Worm (Caenorhabditis elegans) whole organism, late embryonic: ENCODE data around the gene C04B4.2.

Experiments
- F13H6.1 ChIP-seq: sonication (generic microtip); optimal IDR thresholded peaks from 2 replicates; lab custom pipeline; 2016; ENCODE audit warnings: missing genetic modification characterization, missing compliant biosample characterization
- K02D7.2 ChIP-seq: sonication (generic microtip); optimal IDR thresholded peaks from 2 replicates; lab custom pipeline; 2017; ENCODE audit warnings: mild to moderate bottlenecking, missing genetic modification characterization, missing compliant biosample characterization
- K09A11.1 ChIP-seq: sonication (generic microtip); optimal IDR thresholded peaks from 2 replicates; lab custom pipeline; 2017; ENCODE audit warnings: antibody characterized with exemption, mild to moderate bottlenecking, missing genetic modification characterization, missing compliant biosample characterization; ENCODE audit not compliant: insufficient read depth
- ama-1 ChIP-seq: fragments of 150-350 bp; optimal IDR thresholded peaks from 2 replicates; lab custom pipeline; 2014
- ceh-14 ChIP-seq: sonication (generic microtip); optimal IDR thresholded peaks from 2 replicates; lab custom pipeline; 2016; ENCODE audit warnings: missing genotype, missing genetic modification characterization, missing compliant biosample characterization
- ceh-24 ChIP-seq: sonication (generic microtip); optimal IDR thresholded peaks from 2 replicates; lab custom pipeline; 2016; ENCODE audit warnings: mild to moderate bottlenecking, missing genetic modification characterization, missing compliant biosample characterization
- ceh-30 ChIP-seq: fragments of 150-350 bp; optimal IDR thresholded peaks from 2 replicates; lab custom pipeline; 2014; ENCODE audit warnings: missing biosample characterization, missing genetic modification characterization
- ceh-34 ChIP-seq: sonication (generic microtip); optimal IDR thresholded peaks from 2 replicates; lab custom pipeline; 2016; ENCODE audit warnings: mild to moderate bottlenecking, missing genetic modification characterization, missing compliant biosample characterization
- ceh-45 ChIP-seq: fragments of 200-800 bp; sonication (Bioruptor generic); IDR thresholded peaks from 2 replicates; pipeline ENCODE4 v1.3.6; 2022; ENCODE audit warnings: missing genetic modification reagents, missing genetic modification characterization, missing compliant biosample characterization
- ceh-9 ChIP-seq: sonication (generic microtip); optimal IDR thresholded peaks from 2 replicates; lab custom pipeline; 2016; ENCODE audit warnings: mild to moderate bottlenecking, missing genetic modification characterization, inconsistent platforms, missing compliant biosample characterization
- dmd-4 ChIP-seq: sonication (generic microtip); optimal IDR thresholded peaks from 2 replicates; lab custom pipeline; 2016; ENCODE audit warnings: borderline replicate concordance, missing genetic modification characterization, missing compliant biosample characterization
- elt-4 ChIP-seq: sonication (generic microtip); optimal IDR thresholded peaks from 2 replicates; lab custom pipeline; 2016; ENCODE audit warnings: missing genetic modification characterization, missing compliant biosample characterization
- ets-4 ChIP-seq: sonication (generic microtip); optimal IDR thresholded peaks from 2 replicates; lab custom pipeline; 2016; ENCODE audit warnings: missing genetic modification characterization, missing compliant biosample characterization
- eyg-1 ChIP-seq: sonication (generic microtip); optimal IDR thresholded peaks from 2 replicates; lab custom pipeline; 2016; ENCODE audit warnings: missing genotype, missing genetic modification characterization, missing compliant biosample characterization
- fax-1 ChIP-seq: sonication (generic microtip); optimal IDR thresholded peaks from 2 replicates; lab custom pipeline; 2016; ENCODE audit warnings: missing genotype, missing genetic modification characterization, missing compliant biosample characterization
- fkh-10 ChIP-seq: fragments of 150-350 bp; optimal IDR thresholded peaks from 2 replicates; lab custom pipeline; 2014; ENCODE audit warnings: missing biosample characterization, missing genetic modification reagents, missing genetic modification characterization
- hlh-15 ChIP-seq: sonication (generic microtip); optimal IDR thresholded peaks from 2 replicates; lab custom pipeline; 2016; ENCODE audit warnings: missing genetic modification characterization, missing compliant biosample characterization
- hlh-6 ChIP-seq: sonication (generic microtip); optimal IDR thresholded peaks from 2 replicates; lab custom pipeline; 2016; ENCODE audit warnings: missing genotype, missing genetic modification characterization, missing compliant biosample characterization
- hlh-8 ChIP-seq: sonication (generic microtip); optimal IDR thresholded peaks from 2 replicates; lab custom pipeline; 2016; ENCODE audit warnings: missing genotype, missing genetic modification characterization, missing compliant biosample characterization
- lin-11 ChIP-seq: fragments of 200-800 bp; sonication (Bioruptor generic); optimal IDR thresholded peaks from 2 replicates; lab custom pipeline; 2018; ENCODE audit warnings: mild to moderate bottlenecking, missing genetic modification characterization, missing compliant biosample characterization
- mec-3 ChIP-seq: sonication (generic microtip); optimal IDR thresholded peaks from 2 replicates; lab custom pipeline; 2016; ENCODE audit warnings: borderline replicate concordance, missing genetic modification characterization, missing compliant biosample characterization
- nhr-232 ChIP-seq: sonication (generic microtip); optimal IDR thresholded peaks from 2 replicates; lab custom pipeline; 2016; ENCODE audit warnings: missing genetic modification characterization, missing compliant biosample characterization
- npax-4 ChIP-seq: sonication (generic microtip); optimal IDR thresholded peaks from 2 replicates; lab custom pipeline; 2016; ENCODE audit warnings: missing genetic modification characterization, missing compliant biosample characterization
- pag-3 ChIP-seq: sonication (generic microtip); optimal IDR thresholded peaks from 2 replicates; lab custom pipeline; 2016; ENCODE audit warnings: missing compliant biosample characterization, missing genetic modification characterization, borderline replicate concordance
- pax-1 ChIP-seq: fragments of 150-350 bp; optimal IDR thresholded peaks from 2 replicates; lab custom pipeline; 2014; ENCODE audit warnings: missing biosample characterization, missing genetic modification characterization
- pros-1 ChIP-seq: fragments of 150-350 bp; optimal IDR thresholded peaks from 2 replicates; lab custom pipeline; 2014; ENCODE audit warnings: missing biosample characterization, missing genetic modification reagents, missing genetic modification characterization
- rnt-1 ChIP-seq: sonication (generic microtip); optimal IDR thresholded peaks from 2 replicates; lab custom pipeline; 2016; ENCODE audit warnings: missing genetic modification characterization, missing compliant biosample characterization
- sdc-2 ChIP-seq: sonication (generic microtip); optimal IDR thresholded peaks from 2 replicates; lab custom pipeline; 2016; ENCODE audit warnings: missing genotype, missing genetic modification characterization, missing compliant biosample characterization
- syd-9 ChIP-seq: sonication (generic microtip); optimal IDR thresholded peaks from 2 replicates; lab custom pipeline; 2016; ENCODE audit warnings: mild to moderate bottlenecking, missing genetic modification characterization, moderate library complexity, missing compliant biosample characterization
- tbx-2 ChIP-seq: sonication (generic microtip); optimal IDR thresholded peaks from 2 replicates; lab custom pipeline; 2016; ENCODE audit warnings: missing genetic modification characterization, missing compliant biosample characterization
- ttx-3 ChIP-seq: sonication (generic microtip); optimal IDR thresholded peaks from 2 replicates; lab custom pipeline; 2016; ENCODE audit warnings: missing genetic modification reagents, missing genetic modification characterization, missing compliant biosample characterization
- unc-3 ChIP-seq, 2 experiments: fragments of 200-800 bp in 1 of 2; sonication (Bioruptor generic) in 1 of 2; sonication (generic microtip) in 1 of 2; conservative IDR thresholded peaks in 1 of 2; optimal IDR thresholded peaks in 1 of 2; 2 replicates each; pipeline versions ENCODE4 v1.3.6 to Lab custom; 2016 to 2022; ENCODE audit warnings: missing compliant biosample characterization in 2 of 2, missing genetic modification characterization in 2 of 2, missing genetic modification reagents in 1 of 2
- unc-42 ChIP-seq: sonication (generic microtip); optimal IDR thresholded peaks from 2 replicates; lab custom pipeline; 2016; ENCODE audit warnings: missing genotype, missing genetic modification characterization, missing compliant biosample characterization

Gene C04B4.2

ce11 chrX:12285496-12285895 is 2.4 kb downstream of the C04B4.2 start, which contains the start of gene lips-2:
lips-2 (plus strand) TSS chrX:12285796.
- no peak for TF ChIP-seq rnt-1 (tag; lab: Kevin White, UChicago)
- no peak for TF ChIP-seq ceh-34 (tag; lab: Kevin White, UChicago)
- TF ChIP-seq ttx-3, result no peak
- no peak for TF ChIP-seq eyg-1 (tag; lab: Kevin White, UChicago)
- TF ChIP-seq K02D7.2 (tag; lab: Kevin White, UChicago), result no peak
- no peak for TF ChIP-seq hlh-6 (tag; lab: Kevin White, UChicago)
- TF ChIP-seq K09A11.1 (tag; lab: Kevin White, UChicago), result no peak
- no peak for TF ChIP-seq ceh-24 (tag; lab: Kevin White, UChicago)
- TF ChIP-seq ceh-14 (tag; lab: Kevin White, UChicago), result no peak
- TF ChIP-seq dmd-4 (tag; lab: Kevin White, UChicago), result no peak
- no peak for TF ChIP-seq hlh-15 (tag; lab: Kevin White, UChicago)

- TF ChIP-seq ceh-45, result no peak
- no peak for TF ChIP-seq dmd-4 (tag; lab: Kevin White, UChicago)
- no peak for TF ChIP-seq ceh-34 (tag; lab: Kevin White, UChicago)
These were observed 5.2 kb downstream of the C04B4.2 start, which contains the start of gene C04B4.5 for ce11 chrX:12288254-12288653. C04B4.5 (minus strand) TSS chrX:12288354.

ce11 chrX:12290539-12290938 is 7.5 kb downstream of the C04B4.2 start, which contains the start of gene C04B4.4:
C04B4.4 (plus strand) TSS chrX:12290839.
- TF ChIP-seq fkh-10 (GFP tag; lab: Kevin White, UChicago), result no peak
- TF ChIP-seq, all 69 proteins: peak for 0

- TF ChIP-seq fkh-10 (GFP tag; lab: Kevin White, UChicago), result no peak
- no peak for TF ChIP-seq mec-3 (tag; lab: Kevin White, UChicago)
- TF ChIP-seq ceh-14 (tag; lab: Kevin White, UChicago), result no peak
- TF ChIP-seq eyg-1 (tag; lab: Kevin White, UChicago), result no peak
- TF ChIP-seq lin-11 (tag; lab: Kevin White, UChicago), result no peak
These were observed 11.2 kb downstream of the C04B4.2 start, which contains the start of gene W06D11.1 for ce11 chrX:12294263-12294662. W06D11.1 (plus strand) TSS chrX:12294563.

- TF ChIP-seq hlh-8 (tag; lab: Kevin White, UChicago) (no peak), pax-1 (no peak), elt-4 (tag; lab: Kevin White, UChicago) (no peak), unc-42 (tag; lab: Kevin White, UChicago) (no peak), F13H6.1 (tag; lab: Kevin White, UChicago) (no peak), nhr-232 (tag; lab: Kevin White, UChicago) (no peak), npax-4 (no peak), syd-9 (tag; lab: Kevin White, UChicago) (no peak), ceh-9 (tag; lab: Kevin White, UChicago) (no peak), pag-3 (tag; lab: Kevin White, UChicago) (no peak), pros-1 (no peak), ceh-24 (tag; lab: Kevin White, UChicago) (no peak), ceh-14 (tag; lab: Kevin White, UChicago) (no peak), fax-1 (tag; lab: Kevin White, UChicago) (no peak), ama-1 (lab: Kevin White, UChicago) (no peak), sdc-2 (tag; lab: Kevin White, UChicago) (no peak), unc-3 (GFP tag; conservative IDR thresholded peaks at IDR 0.05; lab: Robert Waterston, UW) (no peak), unc-3 (tag; optimal IDR thresholded peaks at IDR 0.05; lab: Kevin White, UChicago) (no peak), tbx-2 (tag; lab: Kevin White, UChicago) (no peak), ceh-30 (tag; lab: Kevin White, UChicago) (no peak), ets-4 (tag; lab: Kevin White, UChicago) (no peak)
These were observed 13.3 kb downstream of the C04B4.2 start, which contains the start of gene W06D11.2 for ce11 chrX:12296392-12296791. W06D11.2 (minus strand) TSS chrX:12296730.
